Fruit fly (Drosophila melanogaster) whole organism, embryonic: ENCODE measurements around the gene Hrb98DE.

Experiments used
- Blimp-1 ChIP-seq: fragments of 200-800 bp; sonication (Bioruptor generic); optimal IDR thresholded peaks from 3 replicates; lab custom pipeline; 2018; ENCODE audit warnings: missing biosample characterization, missing genetic modification characterization, mild to moderate bottlenecking, moderate library complexity, missing genetic modification reagents
- CG10543 ChIP-seq: fragments of 200-800 bp; sonication (Bioruptor generic); optimal IDR thresholded peaks from 3 replicates; lab custom pipeline; 2017; ENCODE audit warnings: missing biosample characterization, mild to moderate bottlenecking, missing genetic modification characterization, moderate library complexity
- CG10959 ChIP-seq: fragments of 200-800 bp; sonication (Bioruptor generic); IDR thresholded peaks from 2 replicates; pipeline ENCODE4 v1.3.6; 2022; ENCODE audit warnings: missing biosample characterization, missing genetic modification characterization
- CG10979 ChIP-seq: fragments of 200-800 bp; sonication (Bioruptor generic); optimal IDR thresholded peaks from 2 replicates; lab custom pipeline; 2018; ENCODE audit warnings: missing biosample characterization, mild to moderate bottlenecking, missing genetic modification characterization, moderate library complexity
- CG12071 ChIP-seq: fragments of 200-800 bp; sonication (Bioruptor generic); optimal IDR thresholded peaks from 3 replicates; lab custom pipeline; 2018; ENCODE audit warnings: missing biosample characterization, mild to moderate bottlenecking, missing genetic modification characterization
- CG12219 ChIP-seq: fragments of 200-800 bp; sonication (Bioruptor generic); optimal IDR thresholded peaks from 3 replicates; lab custom pipeline; 2018; ENCODE audit warnings: missing biosample characterization, mild to moderate bottlenecking, missing genetic modification characterization
- CG12299 ChIP-seq: fragments of 200-800 bp; sonication (Bioruptor generic); optimal IDR thresholded peaks from 2 replicates; lab custom pipeline; 2018; ENCODE audit warnings: missing biosample characterization, mild to moderate bottlenecking, missing genetic modification characterization
- CG14014 ChIP-seq: fragments of 200-800 bp; sonication (Bioruptor generic); IDR thresholded peaks from 2 replicates; pipeline ENCODE4 v1.3.6; 2022; ENCODE audit warnings: missing biosample characterization, missing genetic modification characterization
- CG15479 ChIP-seq: fragments of 200-800 bp; sonication (Bioruptor generic); optimal IDR thresholded peaks from 3 replicates; lab custom pipeline; 2019; ENCODE audit warnings: missing biosample characterization, mild to moderate bottlenecking, missing genetic modification characterization, moderate library complexity
- CG15601 ChIP-seq: fragments of 200-800 bp; sonication (Bioruptor generic); optimal IDR thresholded peaks from 3 replicates; lab custom pipeline; 2019; ENCODE audit warnings: missing biosample characterization, mild to moderate bottlenecking, missing genetic modification characterization, moderate library complexity
- CG17568 ChIP-seq: fragments of 200-800 bp; sonication (Bioruptor generic); optimal IDR thresholded peaks from 2 replicates; lab custom pipeline; 2018; ENCODE audit warnings: missing biosample characterization, mild to moderate bottlenecking, missing genetic modification characterization, moderate library complexity
- CG17802 ChIP-seq: fragments of 200-800 bp; sonication (Bioruptor generic); optimal IDR thresholded peaks from 2 replicates; lab custom pipeline; 2018; ENCODE audit warnings: missing biosample characterization, mild to moderate bottlenecking, missing genetic modification characterization, moderate library complexity
- CG17829 ChIP-seq: fragments of 200-800 bp; optimal IDR thresholded peaks from 2 replicates; lab custom pipeline; 2019; ENCODE audit warnings: missing biosample characterization, mild to moderate bottlenecking, missing genetic modification characterization, moderate library complexity
- CG2202 ChIP-seq: fragments of 200-800 bp; sonication (Bioruptor generic); optimal IDR thresholded peaks from 2 replicates; lab custom pipeline; 2018; ENCODE audit warnings: missing biosample characterization, mild to moderate bottlenecking, missing genetic modification characterization
- CG3065 ChIP-seq: fragments of 200-800 bp; sonication (Bioruptor generic); optimal IDR thresholded peaks from 2 replicates; lab custom pipeline; 2016; ENCODE audit warnings: missing biosample characterization, missing genetic modification characterization
- CG32532 ChIP-seq: fragments of 200-800 bp; sonication (Bioruptor generic); IDR thresholded peaks from 2 replicates; pipeline ENCODE4 v1.3.6; 2022; ENCODE audit warnings: missing biosample characterization, missing genetic modification characterization
- CG4424 ChIP-seq: fragments of 200-800 bp; sonication (Bioruptor generic); optimal IDR thresholded peaks from 3 replicates; lab custom pipeline; 2016; ENCODE audit warnings: missing biosample characterization, missing genetic modification characterization
- CG5180 ChIP-seq: fragments of 200-800 bp; sonication (Bioruptor generic); optimal IDR thresholded peaks from 3 replicates; lab custom pipeline; 2017; ENCODE audit warnings: missing biosample characterization, missing genetic modification characterization, mild to moderate bottlenecking, moderate library complexity, missing genetic modification reagents
- CG6683 ChIP-seq: fragments of 200-800 bp; sonication (Bioruptor generic); optimal IDR thresholded peaks from 2 replicates; lab custom pipeline; 2017; ENCODE audit warnings: missing biosample characterization, mild to moderate bottlenecking, missing genetic modification characterization, missing genetic modification reagents
- CG6689 ChIP-seq: fragments of 200-800 bp; sonication (Bioruptor generic); IDR thresholded peaks from 2 replicates; pipeline ENCODE4 v1.3.6; 2022; ENCODE audit warnings: missing biosample characterization, missing genetic modification characterization
- CG6813 ChIP-seq: fragments of 200-800 bp; sonication (Bioruptor generic); optimal IDR thresholded peaks from 2 replicates; lab custom pipeline; 2017; ENCODE audit warnings: missing biosample characterization, missing genetic modification characterization, mild to moderate bottlenecking, moderate library complexity, missing genetic modification reagents
- CG9876 ChIP-seq: fragments of 200-800 bp; sonication (Bioruptor generic); optimal IDR thresholded peaks from 2 replicates; lab custom pipeline; 2016; ENCODE audit warnings: missing biosample characterization, missing genetic modification characterization
- CoRest ChIP-seq: fragments of 200-800 bp; sonication (Bioruptor generic); optimal IDR thresholded peaks from 3 replicates; lab custom pipeline; 2018; ENCODE audit warnings: missing biosample characterization, mild to moderate bottlenecking, missing genetic modification characterization, moderate library complexity
- D19A ChIP-seq: fragments of 200-800 bp; optimal IDR thresholded peaks from 3 replicates; lab custom pipeline; 2019; ENCODE audit warnings: missing biosample characterization, mild to moderate bottlenecking, missing genetic modification characterization, moderate library complexity
- Doc2 ChIP-seq: fragments of 200-800 bp; sonication (Bioruptor generic); IDR thresholded peaks from 2 replicates; pipeline ENCODE4 v1.3.6; 2022; ENCODE audit warnings: missing biosample characterization, missing genetic modification characterization
- Hr51 ChIP-seq, 2 experiments: fragments of 200-800 bp; sonication (Bioruptor generic); optimal IDR thresholded peaks; 2 replicates in 1 of 2; 3 replicates in 1 of 2; lab custom pipeline; 2016 to 2018; ENCODE audit warnings: missing biosample characterization in 2 of 2, missing genetic modification characterization in 2 of 2, mild to moderate bottlenecking in 1 of 2, moderate library complexity in 1 of 2
- MESR4 ChIP-seq: fragments of 200-800 bp; sonication (Bioruptor generic); optimal IDR thresholded peaks from 2 replicates; lab custom pipeline; 2018; ENCODE audit warnings: missing biosample characterization, mild to moderate bottlenecking, missing genetic modification characterization, moderate library complexity
- Oli ChIP-seq: fragments of 200-800 bp; sonication (Bioruptor generic); optimal IDR thresholded peaks from 2 replicates; lab custom pipeline; 2018; ENCODE audit warnings: missing biosample characterization, mild to moderate bottlenecking, missing genetic modification characterization, moderate library complexity
- Ptx1 ChIP-seq: fragments of 200-800 bp; sonication (Bioruptor generic); IDR thresholded peaks from 2 replicates; pipeline ENCODE4 v1.3.6; 2022; ENCODE audit warnings: missing biosample characterization, missing genetic modification characterization
- Ravus ChIP-seq: fragments of 200-800 bp; sonication (Bioruptor generic); IDR thresholded peaks from 2 replicates; pipeline ENCODE4 v1.3.6; 2022; ENCODE audit warnings: missing biosample characterization, missing genetic modification characterization
- Ssrp ChIP-seq: fragments of 200-800 bp; sonication (Bioruptor generic); optimal IDR thresholded peaks from 2 replicates; lab custom pipeline; 2018; ENCODE audit warnings: missing biosample characterization, mild to moderate bottlenecking, missing genetic modification characterization, moderate library complexity
- Taf1 ChIP-seq: fragments of 200-800 bp; sonication (Bioruptor generic); IDR thresholded peaks from 2 replicates; pipeline ENCODE4 v1.3.6; 2022; ENCODE audit warnings: missing biosample characterization, missing genetic modification characterization
- Xrp1 ChIP-seq: fragments of 200-800 bp; sonication (Bioruptor generic); IDR thresholded peaks from 2 replicates; pipeline ENCODE4 v1.3.6; 2022; ENCODE audit warnings: missing biosample characterization, missing genetic modification characterization
- abd-A ChIP-seq: fragments of 200-800 bp; sonication (Bioruptor generic); optimal IDR thresholded peaks from 3 replicates; lab custom pipeline; 2019; ENCODE audit warnings: missing biosample characterization, mild to moderate bottlenecking, missing genetic modification characterization, moderate library complexity
- ara ChIP-seq: fragments of 200-800 bp; sonication (Bioruptor generic); IDR thresholded peaks from 2 replicates; pipeline ENCODE4 v1.3.6; 2022; ENCODE audit warnings: missing biosample characterization, missing genetic modification characterization
- chn ChIP-seq: fragments of 200-800 bp; sonication (Bioruptor generic); optimal IDR thresholded peaks from 2 replicates; lab custom pipeline; 2016; ENCODE audit warnings: missing biosample characterization, missing genetic modification characterization
- crol ChIP-seq: fragments of 200-800 bp; sonication (Bioruptor generic); IDR thresholded peaks from 2 replicates; pipeline ENCODE4 v1.3.6; 2022; ENCODE audit warnings: missing biosample characterization, missing genetic modification characterization
- dpn ChIP-seq, 2 experiments: fragments of 200-800 bp; sonication (Bioruptor generic); optimal IDR thresholded peaks; 3 replicates each; lab custom pipeline; 2016; ENCODE audit warnings: missing biosample characterization in 2 of 2, missing genetic modification characterization in 2 of 2
- fd64A ChIP-seq: fragments of 200-800 bp; sonication (Bioruptor generic); optimal IDR thresholded peaks from 3 replicates; lab custom pipeline; 2018; ENCODE audit warnings: missing biosample characterization, mild to moderate bottlenecking, missing genetic modification characterization
- gcm ChIP-seq: fragments of 200-800 bp; sonication (Bioruptor generic); optimal IDR thresholded peaks from 2 replicates; lab custom pipeline; 2019; ENCODE audit warnings: missing biosample characterization, mild to moderate bottlenecking, missing genetic modification characterization, moderate library complexity
- insv ChIP-seq, 2 experiments: fragments of 200-800 bp; sonication (Bioruptor generic); optimal IDR thresholded peaks; 3 replicates each; lab custom pipeline; 2016 to 2018; ENCODE audit warnings: missing biosample characterization in 2 of 2, missing genetic modification characterization in 2 of 2
- mld ChIP-seq: fragments of 200-800 bp; sonication (Bioruptor generic); IDR thresholded peaks from 3 replicates; pipeline ENCODE4 v1.3.6; 2022; ENCODE audit warnings: missing biosample characterization, missing genetic modification characterization; ENCODE audit not compliant: partially characterized antibody
- nom ChIP-seq: fragments of 200-800 bp; sonication (Bioruptor generic); optimal IDR thresholded peaks from 2 replicates; lab custom pipeline; 2017; ENCODE audit warnings: missing biosample characterization, missing genetic modification characterization, mild to moderate bottlenecking, moderate library complexity, missing genetic modification reagents
- oc ChIP-seq: fragments of 200-800 bp; sonication (Bioruptor generic); optimal IDR thresholded peaks from 2 replicates; lab custom pipeline; 2018; ENCODE audit warnings: missing biosample characterization, mild to moderate bottlenecking, missing genetic modification characterization, moderate library complexity
- phol ChIP-seq: fragments of 200-800 bp; sonication (Bioruptor generic); optimal IDR thresholded peaks from 3 replicates; lab custom pipeline; 2018; ENCODE audit warnings: missing biosample characterization, mild to moderate bottlenecking, missing genetic modification characterization, moderate library complexity
- schlank ChIP-seq: fragments of 200-800 bp; sonication (Bioruptor generic); optimal IDR thresholded peaks from 2 replicates; lab custom pipeline; 2018; ENCODE audit warnings: missing biosample characterization, mild to moderate bottlenecking, missing genetic modification characterization
- sens ChIP-seq: fragments of 200-800 bp; sonication (Bioruptor generic); peaks from one replicate; lab custom pipeline; 2016; ENCODE audit warnings: missing biosample characterization, missing genetic modification characterization
- ttk ChIP-seq: fragments of 200-800 bp; sonication (Bioruptor generic); IDR thresholded peaks from 2 replicates; pipeline ENCODE4 v2.1.2; 2022; ENCODE audit warnings: missing biosample characterization, missing genetic modification characterization
- vnd ChIP-seq: fragments of 200-800 bp; sonication (Bioruptor generic); IDR thresholded peaks from 3 replicates; pipeline ENCODE4 v1.3.6; 2022; ENCODE audit warnings: missing biosample characterization, missing genetic modification characterization; ENCODE audit not compliant: partially characterized antibody

Hrb98DE gene

dm6 chr3R:28600144-28600792, 634 bp downstream of the Hrb98DE start (continued):
- TF ChIP-seq mld (no peak), D19A (tag; lab: Kevin White, UChicago) (no peak), CG5180 (GFP tag; lab: Kevin White, UChicago) (no peak), CG6683 (no peak), ttk (GFP tag; lab: Robert Waterston, UW) (no peak), Doc2 (GFP tag; lab: Robert Waterston, UW) (no peak), CG10959 (no peak), Xrp1 (GFP tag; lab: Robert Waterston, UW) (no peak), CG12071 (no peak), nom (peak; percentile 62), CG17802 (peak; percentile 6), abd-A (no peak), CG4424 (GFP tag; lab: Kevin White, UChicago) (no peak), sens (GFP tag; lab: Kevin White, UChicago) (peak; percentile 77), CG6813 (GFP tag; lab: Kevin White, UChicago) (peak; percentile 13), schlank (no peak), Ptx1 (no peak), Ssrp (tag; lab: Kevin White, UChicago) (no peak), CG32532 (no peak; the same call in 1 of the 2 replicates), CG10543 (peak; percentile 45), MESR4 (peak; percentile 98), CoRest (tag; lab: Kevin White, UChicago) (no peak), Taf1 (GFP tag; lab: Robert Waterston, UW) (no peak), CG9876 (GFP tag; lab: Kevin White, UChicago) (no peak), CG6689 (GFP tag; lab: Robert Waterston, UW) (no peak), insv (GFP tag; optimal IDR thresholded peaks at IDR 0.05; lab: Kevin White, UChicago) (peak in 1 of 2 experiments; percentile 2), CG15601 (tag; lab: Kevin White, UChicago) (peak; percentile 4), CG17568 (GFP tag; lab: Kevin White, UChicago) (peak; percentile 11), CG2202 (no peak), Oli (tag; lab: Kevin White, UChicago) (no peak), CG17829 (peak; percentile 16), CG3065 (no peak), phol (tag; lab: Kevin White, UChicago) (peak; percentile 99), ara (GFP tag; lab: Robert Waterston, UW) (no peak), crol (GFP tag; lab: Robert Waterston, UW) (no peak), dpn (GFP tag; optimal IDR thresholded peaks at IDR 0.05; lab: Kevin White, UChicago) (no peak), chn (GFP tag; lab: Kevin White, UChicago) (no peak), vnd (0 out of 3 replicates have a peak, but pooled peaks have one; percentile 39), fd64A (GFP tag; lab: Kevin White, UChicago) (no peak), Blimp-1 (GFP tag; lab: Kevin White, UChicago) (no peak), CG15479 (GFP tag; lab: Kevin White, UChicago) (no peak), Hr51 (GFP tag; optimal IDR thresholded peaks at IDR 0.05; lab: Kevin White, UChicago) (no peak), oc (tag; lab: Kevin White, UChicago) (no peak), CG10979 (no peak), CG12219 (GFP tag; lab: Kevin White, UChicago) (no peak), Ravus (GFP tag; lab: Robert Waterston, UW) (no peak), CG12299 (peak; percentile 8), CG14014 (GFP tag; lab: Robert Waterston, UW) (no peak), gcm (GFP tag; lab: Kevin White, UChicago) (no peak)
